Worm (Caenorhabditis elegans): ENCODE data around the gene nas-25.

- TF ChIP-seq snpc-4 (tag; optimal IDR thresholded peaks at IDR 0.05) (no peak), skn-1 (tag; optimal IDR thresholded peaks at IDR 0.05) (no peak)
Observed at ce11 chrII:8853960-8854359, 28.1 kb downstream of the nas-25 start.
